Worm (Caenorhabditis elegans): ENCODE measurements around the gene npp-22.
A peak's percentile ranks its signal among the peaks of the same experiment; 100 is the strongest.

The npp-22 gene

ce11 chrV:11777846-11778245 lies 44.6 kb upstream of the npp-22 start (continued):
- TF ChIP-seq egl-27 (tag; optimal IDR thresholded peaks at IDR 0.05) (no peak), vab-7 (GFP tag; IDR thresholded peaks at IDR 0.05) (no peak), snpc-4 (tag; optimal IDR thresholded peaks at IDR 0.05) (no peak), zag-1 (tag; optimal IDR thresholded peaks at IDR 0.05) (no peak), snpc-1.2 (GFP tag; IDR thresholded peaks at IDR 0.05) (no peak), ztf-11 (tag; optimal IDR thresholded peaks at IDR 0.05) (no peak), php-3 (GFP tag; IDR thresholded peaks at IDR 0.05) (no peak), ZK337.2 (GFP tag; IDR thresholded peaks at IDR 0.05) (no peak), nhr-11 (tag; optimal IDR thresholded peaks at IDR 0.05) (peak; percentile 14), dmd-9 (GFP tag; IDR thresholded peaks at IDR 0.05) (no peak), mes-2 (tag; optimal IDR thresholded peaks at IDR 0.05; ENCODE audit: poor library complexity, severe bottlenecking) (peak; percentile 33), lsy-2 (tag; optimal IDR thresholded peaks at IDR 0.05) (peak in 1 of 2 experiments; percentile 30), aly-2 (tag; optimal IDR thresholded peaks at IDR 0.05) (no peak), Y48G9A.11 (GFP tag; IDR thresholded peaks at IDR 0.05) (no peak), mdl-1 (tag; optimal IDR thresholded peaks at IDR 0.05) (peak in 1 of 2 experiments; percentile 14), tra-1 (GFP tag; IDR thresholded peaks at IDR 0.05) (0 out of 2 replicates have a peak, but pooled peaks have one; percentile 31), ZK546.5 (tag; optimal IDR thresholded peaks at IDR 0.05) (no peak), zfp-2 (tag; optimal IDR thresholded peaks at IDR 0.05) (no peak), spr-3 (GFP tag; optimal IDR thresholded peaks at IDR 0.05) (no peak), arid-1 (GFP tag; conservative IDR thresholded peaks at IDR 0.05) (no peak), cey-2 (tag; optimal IDR thresholded peaks at IDR 0.05; ENCODE audit: borderline replicate concordance, insufficient read depth) (no peak), nhr-10 (tag; optimal IDR thresholded peaks at IDR 0.05) (no peak), ceh-28 (tag; optimal IDR thresholded peaks at IDR 0.05) (no peak), set-16 (GFP tag; IDR thresholded peaks at IDR 0.05) (no peak), hmg-1.1 (GFP tag; IDR thresholded peaks at IDR 0.05) (no peak), Y75B8A.6 (GFP tag; IDR thresholded peaks at IDR 0.05) (no peak), F37D6.2 (tag; optimal IDR thresholded peaks at IDR 0.05) (no peak), nhr-6 (tag; optimal IDR thresholded peaks at IDR 0.05) (no peak), pqm-1 (tag; optimal IDR thresholded peaks at IDR 0.05) (peak; percentile 72), pha-4 (GFP tag; IDR thresholded peaks at IDR 0.05) (no peak), pha-4 (tag; optimal IDR thresholded peaks at IDR 0.05) (no peak), nhr-77 (tag; optimal IDR thresholded peaks at IDR 0.05) (no peak), zip-11 (GFP tag; IDR thresholded peaks at IDR 0.05) (no peak), fkh-10 (GFP tag; optimal IDR thresholded peaks at IDR 0.05) (no peak), T20F7.1 (GFP tag; optimal IDR thresholded peaks at IDR 0.05) (no peak), nhr-25 (tag; optimal IDR thresholded peaks at IDR 0.05; ENCODE audit: borderline replicate concordance, insufficient read depth) (no peak), hlh-30 (tag; optimal IDR thresholded peaks at IDR 0.05; ENCODE audit: insufficient read depth) (peak; percentile 32), duxl-1 (tag; optimal IDR thresholded peaks at IDR 0.05; ENCODE audit: poor library complexity) (no peak), hlh-11 (tag; optimal IDR thresholded peaks at IDR 0.05) (peak; percentile 66)

ce11 chrV:11776538-11776937 lies 43.3 kb upstream of the npp-22 start, which contains the start of gene F55A11.6:
Gene F55A11.6, plus strand, starts transcription at chrV:11776838.
- TF ChIP-seq dmd-6 (GFP tag; IDR thresholded peaks at IDR 0.05) (no peak), F26F4.8 (GFP tag; conservative IDR thresholded peaks at IDR 0.05) (no peak), daf-16 (GFP tag; optimal IDR thresholded peaks at IDR 0.05) (no peak), daf-16 (tag; optimal IDR thresholded peaks at IDR 0.05) (no peak), duxl-1 (tag; optimal IDR thresholded peaks at IDR 0.05; ENCODE audit: poor library complexity) (no peak), F10B5.3 (tag; optimal IDR thresholded peaks at IDR 0.05) (no peak), daf-12 (tag; optimal IDR thresholded peaks at IDR 0.05) (no peak), zfp-3 (GFP tag; conservative IDR thresholded peaks at IDR 0.05) (no peak)

Data from whole organism, L4 larva.